Worm (Caenorhabditis elegans): Measurements from ENCODE around the gene C01G10.6.

ce11 chrV:15058965-15059364, 28.5 kb upstream of the C01G10.6 start:
- TF ChIP-seq ama-1 (optimal IDR thresholded peaks at IDR 0.05): no peak
- no peak for TF ChIP-seq che-1 (tag; optimal IDR thresholded peaks at IDR 0.05)
- no peak for TF ChIP-seq sox-4 (tag; optimal IDR thresholded peaks at IDR 0.05)
- TF ChIP-seq dve-1 (tag; optimal IDR thresholded peaks at IDR 0.05): no peak
- no peak for TF ChIP-seq zip-5 (tag; optimal IDR thresholded peaks at IDR 0.05)
- no peak for TF ChIP-seq hlh-6 (tag; optimal IDR thresholded peaks at IDR 0.05)
